Fruit fly (Drosophila melanogaster) whole organism, pupa: Measurements from ENCODE around the gene CG3226.
A peak's percentile ranks its signal among the peaks of the same experiment; 100 is the strongest.

ENCODE experiments used
- CG10348 ChIP-seq: fragments of 200-800 bp; sonication (Bioruptor generic); IDR thresholded peaks from 2 replicates; pipeline ENCODE4 v1.3.6; 2022; ENCODE audit warnings: missing biosample characterization, missing genetic modification characterization
- CG12605 ChIP-seq: fragments of 200-800 bp; sonication (Bioruptor generic); IDR thresholded peaks from 2 replicates; pipeline ENCODE4 v1.3.6; 2022; ENCODE audit warnings: missing biosample characterization, missing genetic modification characterization
- CG13204 ChIP-seq: fragments of 200-800 bp; sonication (Bioruptor generic); optimal IDR thresholded peaks from 2 replicates; lab custom pipeline; 2018; ENCODE audit warnings: missing biosample characterization, mild to moderate bottlenecking, missing genetic modification characterization, moderate library complexity
- CG14655 ChIP-seq: fragments of 200-800 bp; sonication (Bioruptor generic); optimal IDR thresholded peaks from 3 replicates; lab custom pipeline; 2017; ENCODE audit warnings: mild to moderate bottlenecking, missing biosample characterization, missing genetic modification reagents, missing genetic modification characterization
- CG15710 ChIP-seq: fragments of 200-800 bp; sonication (Bioruptor generic); optimal IDR thresholded peaks from 2 replicates; lab custom pipeline; 2018; ENCODE audit warnings: missing biosample characterization, mild to moderate bottlenecking, missing genetic modification characterization, moderate library complexity
- CG17806 ChIP-seq: fragments of 200-800 bp; sonication (Bioruptor generic); optimal IDR thresholded peaks from 2 replicates; lab custom pipeline; 2018; ENCODE audit warnings: missing biosample characterization, mild to moderate bottlenecking, missing genetic modification characterization, moderate library complexity
- CG32121 ChIP-seq: fragments of 200-800 bp; sonication (Bioruptor generic); IDR thresholded peaks from 2 replicates; pipeline ENCODE4 v1.3.6; 2022; ENCODE audit warnings: missing biosample characterization, missing genetic modification characterization
- CG34367 ChIP-seq: fragments of 200-800 bp; sonication (Bioruptor generic); optimal IDR thresholded peaks from 2 replicates; lab custom pipeline; 2018; ENCODE audit warnings: missing biosample characterization, mild to moderate bottlenecking, missing genetic modification characterization
- CG4496 ChIP-seq: fragments of 200-800 bp; sonication (Bioruptor generic); IDR thresholded peaks from 3 replicates; pipeline ENCODE4 v1.3.6; 2022; ENCODE audit warnings: missing biosample characterization, missing genetic modification characterization
- CG8159 ChIP-seq: fragments of 200-800 bp; sonication (Bioruptor generic); optimal IDR thresholded peaks from 3 replicates; lab custom pipeline; 2018; ENCODE audit warnings: missing biosample characterization, mild to moderate bottlenecking, missing genetic modification characterization, moderate library complexity
- CG8301 ChIP-seq: fragments of 200-800 bp; sonication (Bioruptor generic); optimal IDR thresholded peaks from 2 replicates; lab custom pipeline; 2018; ENCODE audit warnings: missing biosample characterization, mild to moderate bottlenecking, missing genetic modification characterization
- CG9948 ChIP-seq: fragments of 200-800 bp; sonication (Bioruptor generic); optimal IDR thresholded peaks from 2 replicates; lab custom pipeline; 2018; ENCODE audit warnings: missing biosample characterization, mild to moderate bottlenecking, missing genetic modification characterization, moderate library complexity
- D1 ChIP-seq: fragments of 200-800 bp; sonication (Bioruptor generic); optimal IDR thresholded peaks from 2 replicates; lab custom pipeline; 2018; ENCODE audit warnings: missing biosample characterization, mild to moderate bottlenecking, missing genetic modification characterization, moderate library complexity
- EcR ChIP-seq: fragments of 200-800 bp; sonication (Bioruptor generic); optimal IDR thresholded peaks from 3 replicates; lab custom pipeline; 2019; ENCODE audit warnings: missing biosample characterization, missing genetic modification characterization, mild to moderate bottlenecking, moderate library complexity, missing genetic modification reagents
- Ets98B ChIP-seq: fragments of 200-800 bp; sonication (Bioruptor generic); IDR thresholded peaks from 2 replicates; pipeline ENCODE4 v1.3.6; 2022; ENCODE audit warnings: missing biosample characterization, missing genetic modification characterization
- Pif1A ChIP-seq: fragments of 200-800 bp; sonication (Bioruptor generic); optimal IDR thresholded peaks from 3 replicates; lab custom pipeline; 2016; ENCODE audit warnings: missing biosample characterization, missing genetic modification characterization
- Pif1B ChIP-seq: fragments of 200-800 bp; sonication (Bioruptor generic); optimal IDR thresholded peaks from 3 replicates; lab custom pipeline; 2016; ENCODE audit warnings: missing biosample characterization, missing genetic modification characterization
- Snoo ChIP-seq: fragments of 200-800 bp; sonication (Bioruptor generic); optimal IDR thresholded peaks from 3 replicates; lab custom pipeline; 2017; ENCODE audit warnings: missing biosample characterization, mild to moderate bottlenecking, missing genetic modification characterization, inconsistent platforms
- fd96Ca ChIP-seq: fragments of 200-800 bp; sonication (Bioruptor generic); IDR thresholded peaks from 3 replicates; pipeline ENCODE4 v1.3.6; 2022; ENCODE audit warnings: missing biosample characterization, missing genetic modification characterization
- gl ChIP-seq: fragments of 200-800 bp; sonication (Bioruptor generic); optimal IDR thresholded peaks from 2 replicates; lab custom pipeline; 2018; ENCODE audit warnings: missing biosample characterization, mild to moderate bottlenecking, missing genetic modification characterization
- rn ChIP-seq: fragments of 200-800 bp; sonication (Bioruptor generic); IDR thresholded peaks from 2 replicates; pipeline ENCODE4 v1.3.6; 2022; ENCODE audit warnings: missing biosample characterization, missing genetic modification characterization

The CG3226 gene

DNA sequence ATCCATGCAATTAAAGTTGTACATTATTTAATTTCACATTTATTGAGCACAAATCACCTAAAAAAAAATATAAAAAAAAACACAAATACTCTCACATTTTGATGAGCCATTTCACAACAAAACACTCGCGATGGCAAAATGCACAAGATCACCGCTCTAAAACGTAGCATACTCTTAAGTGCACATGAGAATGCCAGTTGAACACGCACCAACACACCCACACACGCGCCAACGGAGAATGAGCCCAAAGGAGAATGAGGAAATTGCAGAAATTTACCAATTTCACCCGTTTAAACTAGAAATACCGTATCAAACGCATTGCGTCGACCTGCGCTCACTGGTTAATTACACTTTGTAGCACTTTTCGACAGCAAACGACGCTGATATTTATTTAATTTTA is 5.9 kb upstream of the CG3226 start:
- TF ChIP-seq fd96Ca (GFP tag; lab: Robert Waterston, UW) (no peak), CG32121 (GFP tag; lab: Robert Waterston, UW) (peak; percentile 20; the same call in 1 of the 2 replicates), CG14655 (GFP tag; lab: Kevin White, UChicago) (no peak), D1 (no peak), CG4496 (GFP tag; lab: Robert Waterston, UW) (no peak), CG8301 (tag; lab: Kevin White, UChicago) (no peak), CG34367 (tag; lab: Kevin White, UChicago) (no peak), rn (GFP tag; lab: Robert Waterston, UW) (no peak)

DNA sequence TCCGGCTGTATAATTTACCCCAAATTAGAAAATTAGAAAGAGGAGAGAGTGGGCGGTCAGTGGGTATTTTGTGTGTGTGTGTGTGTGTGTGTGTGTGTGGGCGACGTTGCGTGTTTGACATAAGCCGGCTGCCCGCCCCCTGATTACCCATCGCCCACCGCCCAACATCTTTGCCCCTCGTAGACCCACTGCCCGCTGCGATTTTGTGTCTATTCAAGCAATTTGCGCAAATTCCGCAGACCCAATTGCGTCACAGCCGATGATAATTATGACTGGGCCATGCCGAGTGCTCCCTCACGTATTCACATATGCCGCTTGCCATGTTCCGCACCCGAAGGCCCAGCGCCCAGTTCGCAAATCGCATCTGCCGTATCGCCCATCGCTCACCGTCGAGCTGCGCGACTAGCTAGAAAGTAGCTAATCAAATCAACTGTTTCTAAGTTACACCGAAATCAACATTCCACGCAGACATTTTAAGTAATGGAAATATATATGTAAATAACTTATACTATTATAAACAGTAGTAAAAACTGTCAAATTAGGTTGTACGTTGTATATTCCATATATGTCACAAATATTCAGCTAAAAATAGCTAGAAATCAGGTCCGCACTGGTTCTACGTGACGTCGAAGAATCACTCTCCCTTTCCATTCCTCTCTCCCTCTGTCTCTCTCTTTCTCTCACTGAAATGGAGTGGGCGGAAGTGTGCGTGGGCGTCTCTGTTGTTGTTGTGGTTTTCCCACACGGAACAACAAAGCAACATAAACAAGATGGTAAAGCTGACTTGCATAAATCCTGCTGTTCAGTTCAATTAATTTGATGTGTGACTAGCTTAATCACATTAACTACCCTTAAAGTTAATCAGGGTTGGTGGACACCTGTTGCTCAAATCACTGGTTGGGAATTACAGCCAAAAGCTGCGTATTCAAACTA is 2.8 kb upstream of the CG3226 start:
- peak; percentile 56 for TF ChIP-seq CG8301 (tag; lab: Kevin White, UChicago)
- no peak for TF ChIP-seq D1
- TF ChIP-seq Ets98B = peak; percentile 46
- 0 out of 2 replicates have a peak, but pooled peaks have one; percentile 25 for TF ChIP-seq CG12605
- peak; percentile 8 for TF ChIP-seq CG34367 (tag; lab: Kevin White, UChicago)
- TF ChIP-seq fd96Ca (GFP tag; lab: Robert Waterston, UW) = no peak
- TF ChIP-seq CG4496 (GFP tag; lab: Robert Waterston, UW) = no peak
- TF ChIP-seq Pif1B = peak; percentile 49
- no peak for TF ChIP-seq CG10348 (GFP tag; lab: Robert Waterston, UW)
- peak; percentile 21 for TF ChIP-seq CG9948 (tag; lab: Kevin White, UChicago)
- TF ChIP-seq CG15710 (tag; lab: Kevin White, UChicago) = peak; percentile 51
- no peak for TF ChIP-seq rn (GFP tag; lab: Robert Waterston, UW)
- peak; percentile 21 for TF ChIP-seq Snoo (tag; lab: Kevin White, UChicago)
- no peak for TF ChIP-seq gl (tag; lab: Kevin White, UChicago)
- peak; percentile 39; the same call in 1 of the 2 replicates for TF ChIP-seq CG32121 (GFP tag; lab: Robert Waterston, UW)
- TF ChIP-seq Pif1A (GFP tag; lab: Kevin White, UChicago) = peak; percentile 30
- TF ChIP-seq CG8159 = peak; percentile 58
- peak; percentile 36 for TF ChIP-seq EcR (GFP tag; lab: Kevin White, UChicago)
- peak; percentile 52 for TF ChIP-seq CG13204
- peak; percentile 27 for TF ChIP-seq CG17806
- TF ChIP-seq CG14655 (GFP tag; lab: Kevin White, UChicago) = peak; percentile 58

DNA sequence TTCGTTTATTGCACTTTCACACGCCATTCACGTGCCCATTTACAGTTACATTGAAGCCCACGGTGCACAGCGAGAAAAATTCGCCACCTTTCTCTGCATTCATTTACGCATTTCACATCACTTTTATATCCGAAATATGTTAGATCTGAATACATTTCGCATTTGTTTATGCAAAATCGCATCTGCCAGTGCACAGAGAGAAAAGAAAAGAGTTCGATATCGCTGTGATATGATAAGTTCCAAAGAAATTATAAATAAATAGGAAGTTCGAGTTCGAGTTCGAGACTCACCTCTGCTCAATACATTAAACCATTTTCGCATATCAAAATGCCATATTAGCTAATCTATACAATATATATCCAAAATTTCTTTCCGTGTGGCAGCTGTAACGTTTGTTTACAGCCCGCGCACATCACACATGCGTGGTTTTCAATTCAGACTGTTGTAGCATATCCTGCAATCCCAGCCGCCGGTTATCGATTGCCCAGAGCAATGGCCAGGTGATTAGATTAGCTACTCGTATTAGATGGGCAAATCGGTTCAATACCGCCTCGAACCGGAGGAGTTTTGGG is 2.1 kb upstream of the CG3226 start:
- TF ChIP-seq CG8301 (tag; lab: Kevin White, UChicago) = peak; percentile 91
- peak; percentile 90 for TF ChIP-seq Pif1B
- TF ChIP-seq Ets98B = peak; percentile 87
- TF ChIP-seq CG8159 = peak; percentile 91
- TF ChIP-seq CG32121 (GFP tag; lab: Robert Waterston, UW) = peak; percentile 87
- peak; percentile 81 for TF ChIP-seq CG34367 (tag; lab: Kevin White, UChicago)
- TF ChIP-seq CG13204 = peak; percentile 62
- TF ChIP-seq CG4496 (GFP tag; lab: Robert Waterston, UW) = peak; percentile 90
- peak; percentile 72 for TF ChIP-seq CG12605
- TF ChIP-seq gl (tag; lab: Kevin White, UChicago) = peak; percentile 75
- peak; percentile 93 for TF ChIP-seq CG14655 (GFP tag; lab: Kevin White, UChicago)
- peak; percentile 54; the same call in 1 of the 2 replicates for TF ChIP-seq CG10348 (GFP tag; lab: Robert Waterston, UW)
- TF ChIP-seq fd96Ca (GFP tag; lab: Robert Waterston, UW) = peak; percentile 90
- peak; percentile 60; the same call in 1 of the 2 replicates for TF ChIP-seq rn (GFP tag; lab: Robert Waterston, UW)
- peak; percentile 86 for TF ChIP-seq CG9948 (tag; lab: Kevin White, UChicago)
- peak; percentile 36 for TF ChIP-seq EcR (GFP tag; lab: Kevin White, UChicago)
- TF ChIP-seq CG17806 = peak; percentile 84
- TF ChIP-seq CG15710 (tag; lab: Kevin White, UChicago) = peak; percentile 88
- TF ChIP-seq D1 = peak; percentile 63
- TF ChIP-seq Pif1A (GFP tag; lab: Kevin White, UChicago) = peak; percentile 92
- TF ChIP-seq Snoo (tag; lab: Kevin White, UChicago) = peak; percentile 89
- TF ChIP-seq, all 21 proteins: peak for 21

DNA sequence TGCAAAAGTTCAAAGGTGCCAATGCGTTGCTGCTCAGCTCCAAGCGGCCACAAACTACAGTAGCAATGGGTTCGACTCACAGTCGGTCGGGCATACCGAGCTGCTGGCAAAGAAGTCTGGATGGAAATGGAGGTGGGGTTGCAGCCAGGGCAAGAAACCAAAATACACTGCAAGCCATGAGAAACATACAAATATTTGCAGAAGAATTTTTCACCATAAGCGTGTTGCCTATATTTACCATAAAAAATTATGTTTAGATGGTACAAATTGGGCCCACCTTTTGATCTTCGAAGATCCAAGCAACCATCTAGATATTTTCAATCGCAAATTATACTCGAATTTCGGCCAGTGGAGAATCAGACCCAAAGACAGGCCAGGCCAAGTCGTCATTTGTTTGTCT is 7.2 kb downstream of the CG3226 start:
- TF ChIP-seq CG8301 (tag; lab: Kevin White, UChicago) (peak; percentile 34), CG12605 (no peak), CG17806 (peak; percentile 26), fd96Ca (GFP tag; lab: Robert Waterston, UW) (0 out of 3 replicates have a peak, but pooled peaks have one; percentile 34), CG8159 (peak; percentile 18), CG14655 (GFP tag; lab: Kevin White, UChicago) (peak; percentile 56), CG9948 (tag; lab: Kevin White, UChicago) (peak; percentile 13), CG4496 (GFP tag; lab: Robert Waterston, UW) (no peak), CG15710 (tag; lab: Kevin White, UChicago) (peak; percentile 0), EcR (GFP tag; lab: Kevin White, UChicago) (no peak), rn (GFP tag; lab: Robert Waterston, UW) (no peak)
